Worm (Caenorhabditis elegans) whole organism, L1 larva: ENCODE results near the gene actl-1.
A peak's percentile ranks its signal among the peaks of the same experiment; 100 is the strongest.

ENCODE experiments used
- C04F5.9 ChIP-seq: sonication (generic microtip); optimal IDR thresholded peaks from 2 replicates; lab custom pipeline; 2016; ENCODE audit warnings: missing genetic modification characterization, missing compliant biosample characterization
- C16A3.4 ChIP-seq: fragments of 150-350 bp; optimal IDR thresholded peaks from 2 replicates; lab custom pipeline; 2014; ENCODE audit warnings: missing biosample characterization, missing genetic modification characterization
- F16B12.6 ChIP-seq: fragments of 150-350 bp; optimal IDR thresholded peaks from 2 replicates; lab custom pipeline; 2014; ENCODE audit warnings: missing biosample characterization, missing genetic modification characterization
- alr-1 ChIP-seq: fragments of 200-800 bp; sonication (Bioruptor generic); optimal IDR thresholded peaks from 2 replicates; lab custom pipeline; 2018; ENCODE audit warnings: borderline replicate concordance, mild to moderate bottlenecking, missing genetic modification characterization, missing compliant biosample characterization
- ama-1 ChIP-seq: fragments of 150-350 bp; optimal IDR thresholded peaks from 2 replicates; lab custom pipeline; 2014
- blmp-1 ChIP-seq: fragments of 150-350 bp; optimal IDR thresholded peaks from 2 replicates; lab custom pipeline; 2014; ENCODE audit warnings: missing biosample characterization, missing genetic modification characterization
- ceh-8 ChIP-seq: fragments of 200-800 bp; sonication (Bioruptor generic); optimal IDR thresholded peaks from 2 replicates; lab custom pipeline; 2018; ENCODE audit warnings: mild to moderate bottlenecking, missing genetic modification characterization, moderate library complexity, missing compliant biosample characterization
- ceh-82 ChIP-seq, 3 experiments: fragments of 150-350 bp in 1 of 3; sonication (generic microtip) in 2 of 3; optimal IDR thresholded peaks; 2 replicates each; lab custom pipeline; 2014 to 2017; ENCODE audit warnings: missing biosample characterization in 3 of 3, missing genetic modification characterization in 3 of 3
- ceh-90 ChIP-seq: sonication (generic microtip); optimal IDR thresholded peaks from 2 replicates; lab custom pipeline; 2016; ENCODE audit warnings: missing genetic modification characterization, missing compliant biosample characterization
- ces-1 ChIP-seq: fragments of 150-350 bp; optimal IDR thresholded peaks from 2 replicates; lab custom pipeline; 2014; ENCODE audit warnings: missing biosample characterization, missing genetic modification reagents, missing genetic modification characterization
- dpl-1 ChIP-seq, 3 experiments: fragments of 150-350 bp in 2 of 3; sonication (generic microtip) in 1 of 3; optimal IDR thresholded peaks; 2 replicates each; lab custom pipeline; 2014 to 2017; ENCODE audit warnings: missing biosample characterization in 3 of 3, missing genetic modification characterization in 3 of 3, missing genetic modification reagents in 3 of 3
- dsc-1 ChIP-seq: sonication (generic microtip); optimal IDR thresholded peaks from 2 replicates; lab custom pipeline; 2016; ENCODE audit warnings: mild to moderate bottlenecking, missing genetic modification characterization, missing compliant biosample characterization
- efl-1 ChIP-seq, 4 experiments: fragments of 150-350 bp; optimal IDR thresholded peaks in 3 of 4; peaks in 1 of 4; 1 replicate in 1 of 4; 2 replicates in 3 of 4; lab custom pipeline; 2014; ENCODE audit warnings: missing biosample characterization in 2 of 4, missing genetic modification characterization in 2 of 4, missing genetic modification reagents in 2 of 4
- efl-3 ChIP-seq: fragments of 200-800 bp; sonication (Bioruptor generic); optimal IDR thresholded peaks from 2 replicates; lab custom pipeline; 2018; ENCODE audit warnings: mild to moderate bottlenecking, missing genetic modification characterization, missing compliant biosample characterization
- egl-13 ChIP-seq: sonication (generic microtip); optimal IDR thresholded peaks from 2 replicates; lab custom pipeline; 2016; ENCODE audit warnings: missing genotype, missing genetic modification reagents, missing genetic modification characterization, missing compliant biosample characterization
- fkh-8 ChIP-seq: sonication (generic microtip); optimal IDR thresholded peaks from 2 replicates; lab custom pipeline; 2016; ENCODE audit warnings: mild to moderate bottlenecking, missing genetic modification characterization, missing compliant biosample characterization
- fos-1 ChIP-seq: fragments of 150-350 bp; optimal IDR thresholded peaks from 2 replicates; lab custom pipeline; 2014; ENCODE audit warnings: missing biosample characterization, missing genetic modification characterization
- grh-1 ChIP-seq: fragments of 200-800 bp; sonication (Bioruptor generic); IDR thresholded peaks from 2 replicates; pipeline ENCODE4 v1.3.6; 2022; ENCODE audit warnings: missing genetic modification reagents, missing genetic modification characterization, missing compliant biosample characterization
- hpl-2 ChIP-seq: fragments of 150-350 bp; optimal IDR thresholded peaks from 2 replicates; lab custom pipeline; 2014; ENCODE audit warnings: missing biosample characterization, missing genetic modification reagents, missing genetic modification characterization
- isw-1 ChIP-seq: fragments of 200-800 bp; sonication (Bioruptor generic); IDR thresholded peaks from 2 replicates; pipeline ENCODE4 v1.3.6; 2022; ENCODE audit warnings: missing genetic modification characterization, missing compliant biosample characterization
- jun-1 ChIP-seq: fragments of 150-350 bp; optimal IDR thresholded peaks from 2 replicates; lab custom pipeline; 2014; ENCODE audit warnings: missing biosample characterization, missing genetic modification reagents, missing genetic modification characterization
- lin-14 ChIP-seq: fragments of 200-800 bp; sonication (Bioruptor generic); optimal IDR thresholded peaks from 2 replicates; lab custom pipeline; 2018; ENCODE audit warnings: mild to moderate bottlenecking, missing genetic modification characterization, moderate library complexity, missing compliant biosample characterization
- lin-15B ChIP-seq: fragments of 150-350 bp; sonication (generic microtip); optimal IDR thresholded peaks from 3 replicates; lab custom pipeline; 2014; ENCODE audit warnings: missing biosample characterization, missing genetic modification characterization
- lin-35 ChIP-seq, 2 experiments: fragments of 150-350 bp; optimal IDR thresholded peaks; 2 replicates each; lab custom pipeline; 2014; ENCODE audit warnings: missing biosample characterization in 2 of 2, missing genetic modification characterization in 2 of 2, missing genetic modification reagents in 2 of 2
- lin-39 ChIP-seq: fragments of 150-350 bp; optimal IDR thresholded peaks from 2 replicates; lab custom pipeline; 2014; ENCODE audit warnings: missing biosample characterization, missing genetic modification reagents, missing genetic modification characterization
- lsy-2 ChIP-seq, 2 experiments: fragments of 150-350 bp; optimal IDR thresholded peaks; 2 replicates each; lab custom pipeline; 2014; ENCODE audit warnings: missing biosample characterization in 2 of 2, missing genetic modification characterization in 2 of 2
- mdl-1 ChIP-seq, 2 experiments: fragments of 150-350 bp; optimal IDR thresholded peaks; 2 replicates each; lab custom pipeline; 2014 to 2017; ENCODE audit warnings: missing biosample characterization in 2 of 2, missing genetic modification characterization in 2 of 2, inconsistent platforms in 1 of 2
- mef-2 ChIP-seq: fragments of 150-350 bp; optimal IDR thresholded peaks from 2 replicates; lab custom pipeline; 2014; ENCODE audit warnings: missing biosample characterization, missing genetic modification characterization
- nhr-12 ChIP-seq: sonication (generic microtip); optimal IDR thresholded peaks from 2 replicates; lab custom pipeline; 2017; ENCODE audit warnings: missing biosample characterization, missing genetic modification characterization
- nhr-19 ChIP-seq: fragments of 200-800 bp; sonication (Bioruptor generic); conservative IDR thresholded peaks from 2 replicates; pipeline ENCODE4 v1.3.6; 2022; ENCODE audit warnings: missing genetic modification characterization, missing compliant biosample characterization
- nhr-20 ChIP-seq: sonication (generic microtip); optimal IDR thresholded peaks from 2 replicates; lab custom pipeline; 2016; ENCODE audit warnings: mild to moderate bottlenecking, missing genetic modification characterization, missing compliant biosample characterization
- nhr-237 ChIP-seq: fragments of 150-350 bp; optimal IDR thresholded peaks from 2 replicates; lab custom pipeline; 2014; ENCODE audit warnings: missing biosample characterization, missing genetic modification characterization
- nhr-47 ChIP-seq: sonication (generic microtip); optimal IDR thresholded peaks from 2 replicates; lab custom pipeline; 2016; ENCODE audit warnings: mild to moderate bottlenecking, missing genetic modification characterization, moderate library complexity, missing compliant biosample characterization
- nhr-77 ChIP-seq: fragments of 150-350 bp; optimal IDR thresholded peaks from 2 replicates; lab custom pipeline; 2014; ENCODE audit warnings: missing biosample characterization, missing genetic modification characterization
- nhr-84 ChIP-seq: sonication (generic microtip); optimal IDR thresholded peaks from 2 replicates; lab custom pipeline; 2017; ENCODE audit warnings: missing biosample characterization, missing genetic modification characterization
- nhr-85 ChIP-seq: sonication (generic microtip); peaks from one replicate; lab custom pipeline; 2016; ENCODE audit warnings: missing genetic modification characterization, inconsistent platforms, missing compliant biosample characterization
- nhr-90 ChIP-seq: sonication (generic microtip); optimal IDR thresholded peaks from 2 replicates; lab custom pipeline; 2016; ENCODE audit warnings: mild to moderate bottlenecking, missing genetic modification characterization, missing compliant biosample characterization; ENCODE audit not compliant: poor library complexity
- pax-3 ChIP-seq: fragments of 200-800 bp; sonication (Bioruptor generic); optimal IDR thresholded peaks from 2 replicates; lab custom pipeline; 2018; ENCODE audit warnings: mild to moderate bottlenecking, missing genetic modification characterization, moderate library complexity, missing compliant biosample characterization
- pqm-1 ChIP-seq: sonication (generic microtip); optimal IDR thresholded peaks from 3 replicates; lab custom pipeline; 2017; ENCODE audit warnings: missing biosample characterization, missing genetic modification characterization
- rnt-1 ChIP-seq: sonication (generic microtip); optimal IDR thresholded peaks from 2 replicates; lab custom pipeline; 2016; ENCODE audit warnings: mild to moderate bottlenecking, missing genetic modification characterization, moderate library complexity, missing compliant biosample characterization
- skn-1 ChIP-seq: fragments of 150-350 bp; optimal IDR thresholded peaks from 2 replicates; lab custom pipeline; 2014; ENCODE audit warnings: missing biosample characterization, missing genetic modification characterization
- snpc-4 ChIP-seq: fragments of 150-350 bp; optimal IDR thresholded peaks from 2 replicates; lab custom pipeline; 2014; ENCODE audit warnings: missing biosample characterization, missing genetic modification characterization
- sptf-1 ChIP-seq: fragments of 150-350 bp; optimal IDR thresholded peaks from 2 replicates; lab custom pipeline; 2014; ENCODE audit warnings: missing biosample characterization, missing genetic modification characterization
- sup-37 ChIP-seq: fragments of 200-800 bp; sonication (Bioruptor generic); optimal IDR thresholded peaks from 2 replicates; lab custom pipeline; 2018; ENCODE audit warnings: mild to moderate bottlenecking, missing genetic modification characterization, missing compliant biosample characterization
- swsn-7 ChIP-seq: sonication (generic microtip); optimal IDR thresholded peaks from 2 replicates; lab custom pipeline; 2016; ENCODE audit warnings: missing genetic modification characterization, missing compliant biosample characterization
- tbx-2 ChIP-seq: sonication (generic microtip); optimal IDR thresholded peaks from 2 replicates; lab custom pipeline; 2016; ENCODE audit warnings: missing genetic modification characterization, missing compliant biosample characterization
- unc-130 ChIP-seq: fragments of 150-350 bp; optimal IDR thresholded peaks from 2 replicates; lab custom pipeline; 2017; ENCODE audit warnings: missing biosample characterization, missing genetic modification characterization, inconsistent platforms
- unc-62 ChIP-seq: fragments of 150-350 bp; optimal IDR thresholded peaks from 2 replicates; lab custom pipeline; 2014; ENCODE audit warnings: missing biosample characterization, missing genetic modification reagents, missing genetic modification characterization
- unc-86 ChIP-seq: sonication (generic microtip); optimal IDR thresholded peaks from 2 replicates; lab custom pipeline; 2016; ENCODE audit warnings: missing genetic modification characterization, missing compliant biosample characterization
- unc-98 ChIP-seq: fragments of 200-800 bp; sonication (Bioruptor generic); IDR thresholded peaks from 2 replicates; pipeline ENCODE4 v1.3.6; 2022; ENCODE audit warnings: missing genetic modification characterization, missing compliant biosample characterization
- xbp-1 ChIP-seq: sonication (generic microtip); optimal IDR thresholded peaks from 2 replicates; lab custom pipeline; 2016; ENCODE audit warnings: missing genetic modification characterization, missing compliant biosample characterization
- zip-4 ChIP-seq: fragments of 200-800 bp; sonication (Bioruptor generic); optimal IDR thresholded peaks from 2 replicates; lab custom pipeline; 2018; ENCODE audit warnings: mild to moderate bottlenecking, missing genetic modification characterization, moderate library complexity, missing compliant biosample characterization
- ztf-11 ChIP-seq, 2 experiments: sonication (generic microtip); optimal IDR thresholded peaks; 2 replicates each; lab custom pipeline; 2016 to 2017; ENCODE audit warnings: missing genetic modification characterization in 2 of 2, missing biosample characterization in 1 of 2, missing compliant biosample characterization in 1 of 2
- ztf-4 ChIP-seq: fragments of 150-350 bp; optimal IDR thresholded peaks from 2 replicates; lab custom pipeline; 2014; ENCODE audit warnings: missing biosample characterization, missing genetic modification characterization

Gene actl-1

ce11 chrX:6505008-6505407 is 5.4 kb upstream of the actl-1 start, which contains the start of gene cdf-1:
TSS of gene cdf-1 (minus strand) at chrX:6505143.
- TF ChIP-seq alr-1 (tag; lab: Kevin White, UChicago) = no peak
- TF ChIP-seq tbx-2 = no peak
- peak; percentile 53 for TF ChIP-seq lin-14 (GFP tag; lab: Kevin White, UChicago)
- no peak for TF ChIP-seq rnt-1 (tag; lab: Kevin White, UChicago)
- TF ChIP-seq fos-1 (tag; lab: Kevin White, UChicago) = no peak
- peak; percentile 14 for TF ChIP-seq nhr-47
- no peak for TF ChIP-seq unc-62
- TF ChIP-seq skn-1 (tag; lab: Kevin White, UChicago) = no peak
- TF ChIP-seq nhr-85 (tag; lab: Kevin White, UChicago) = peak; percentile 64
- no peak for TF ChIP-seq C04F5.9 (tag; lab: Kevin White, UChicago)
- TF ChIP-seq ceh-82 (tag; optimal IDR thresholded peaks at IDR 0.05; lab: Kevin White, UChicago) = no peak
- peak in 1 of 2 experiments; percentile 64 for TF ChIP-seq lin-35 (GFP tag; optimal IDR thresholded peaks at IDR 0.05; lab: Kevin White, UChicago)
- peak; percentile 6 to 19 for TF ChIP-seq efl-1 (optimal IDR thresholded peaks at IDR 0.05; lab: Kevin White, UChicago)
- peak in 1 of 2 experiments; percentile 22 for TF ChIP-seq efl-1 (GFP tag; optimal IDR thresholded peaks at IDR 0.05 in 1 of 2; lab: Kevin White, UChicago)
- TF ChIP-seq mef-2 (tag; lab: Kevin White, UChicago) = no peak
- no peak for TF ChIP-seq lin-15B (tag; lab: Kevin White, UChicago)
- no peak for TF ChIP-seq grh-1 (GFP tag; lab: Robert Waterston, UW)
- TF ChIP-seq hpl-2 = no peak
- no peak; the same call in 1 of the 2 replicates for TF ChIP-seq isw-1 (GFP tag; lab: Robert Waterston, UW)
- peak; percentile 29 for TF ChIP-seq nhr-20 (tag; lab: Kevin White, UChicago)
- no peak for TF ChIP-seq snpc-4
- TF ChIP-seq nhr-19 (GFP tag; lab: Robert Waterston, UW) = no peak
- TF ChIP-seq lin-39 (tag; lab: Kevin White, UChicago) = no peak
- no peak for TF ChIP-seq egl-13 (tag; lab: Kevin White, UChicago)
- TF ChIP-seq ceh-90 (tag; lab: Kevin White, UChicago) = no peak
- TF ChIP-seq dpl-1 (GFP tag; optimal IDR thresholded peaks at IDR 0.05; lab: Kevin White, UChicago) = peak in 2 of 3 experiments; percentile 33 to 49
- TF ChIP-seq dsc-1 (tag; lab: Kevin White, UChicago) = no peak
- TF ChIP-seq efl-3 (GFP tag; lab: Kevin White, UChicago) = no peak
- no peak for TF ChIP-seq mdl-1 (tag; optimal IDR thresholded peaks at IDR 0.05; lab: Kevin White, UChicago)
- TF ChIP-seq blmp-1 (tag; lab: Kevin White, UChicago) = peak; percentile 70
- TF ChIP-seq C16A3.4 = peak; percentile 37
- TF ChIP-seq lsy-2 (tag; optimal IDR thresholded peaks at IDR 0.05; lab: Kevin White, UChicago) = peak; percentile 14 to 51
- no peak for TF ChIP-seq F16B12.6 (tag; lab: Kevin White, UChicago)
- peak; percentile 29 for TF ChIP-seq swsn-7 (tag; lab: Kevin White, UChicago)
- TF ChIP-seq fkh-8 (tag; lab: Kevin White, UChicago) = no peak
- no peak for TF ChIP-seq nhr-237 (tag; lab: Kevin White, UChicago)
- no peak for TF ChIP-seq ama-1 (lab: Kevin White, UChicago)
- TF ChIP-seq zip-4 (GFP tag; lab: Kevin White, UChicago) = no peak
- no peak for TF ChIP-seq unc-98
- no peak for TF ChIP-seq pax-3
- TF ChIP-seq ces-1 = no peak
- TF ChIP-seq unc-86 (tag; lab: Kevin White, UChicago) = no peak
- TF ChIP-seq nhr-77 (tag; lab: Kevin White, UChicago) = no peak
- TF ChIP-seq nhr-12 = no peak
- TF ChIP-seq ztf-4 (tag; lab: Kevin White, UChicago) = no peak
- TF ChIP-seq sptf-1 = no peak
- TF ChIP-seq xbp-1 (tag; lab: Kevin White, UChicago) = peak; percentile 54
- peak; percentile 1 for TF ChIP-seq unc-130 (tag; lab: Kevin White, UChicago)
- no peak for TF ChIP-seq sup-37
- no peak for TF ChIP-seq jun-1
- no peak for TF ChIP-seq pqm-1
- TF ChIP-seq ceh-8 = no peak
- TF ChIP-seq nhr-90 (tag; lab: Kevin White, UChicago) = no peak
- no peak for TF ChIP-seq ztf-11 (tag; optimal IDR thresholded peaks at IDR 0.05; lab: Kevin White, UChicago)
- no peak for TF ChIP-seq nhr-84
